Fruit fly (Drosophila melanogaster) whole organism, adult: Measurements from ENCODE around the gene CG17906.

Source experiments
- CG7045 ChIP-seq: fragments of 200-800 bp; sonication (Bioruptor generic); optimal IDR thresholded peaks from 2 replicates; lab custom pipeline; 2017; ENCODE audit warnings: missing biosample characterization, mild to moderate bottlenecking, missing genetic modification characterization
- Mnt ChIP-seq: fragments of 200-800 bp; sonication (Bioruptor generic); optimal IDR thresholded peaks from 2 replicates; lab custom pipeline; 2016; ENCODE audit warnings: missing biosample characterization, mild to moderate bottlenecking, missing genetic modification characterization
- ovo ChIP-seq: fragments of 200-800 bp; sonication (Bioruptor generic); optimal IDR thresholded peaks from 2 replicates; lab custom pipeline; 2016; ENCODE audit warnings: missing biosample characterization, missing genetic modification characterization
- toe ChIP-seq: fragments of 200-800 bp; sonication (Bioruptor generic); optimal IDR thresholded peaks from 2 replicates; lab custom pipeline; 2016; ENCODE audit warnings: missing biosample characterization, missing genetic modification characterization

DNA sequence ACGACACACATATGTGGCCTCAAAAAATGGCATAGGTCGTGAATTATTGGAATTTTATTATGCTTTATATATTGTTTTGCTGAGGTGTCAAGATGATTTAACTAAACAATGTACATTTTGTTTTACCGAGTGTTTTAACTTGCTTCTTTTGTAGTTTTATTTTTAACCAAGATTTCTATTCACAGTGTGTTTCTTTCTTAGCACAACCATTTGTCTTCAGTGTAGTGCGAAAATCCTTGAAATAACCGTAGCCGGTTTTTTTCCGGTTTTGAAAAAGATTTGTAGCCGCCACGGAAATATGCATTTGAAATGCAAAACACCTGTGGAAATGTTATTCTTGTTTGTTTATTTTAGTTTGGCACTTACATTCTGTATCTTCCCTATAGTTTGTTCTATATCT, 37.0 kb upstream of the CG17906 start:
- TF ChIP-seq toe (GFP tag; lab: Kevin White, UChicago) (no peak), CG7045 (GFP tag; lab: Kevin White, UChicago) (no peak), ovo (no peak), Mnt (GFP tag; lab: Kevin White, UChicago) (no peak)
